Worm (Caenorhabditis elegans) whole organism, early embryonic: ENCODE results near the gene F09C6.13.

ENCODE experiments used
- B0310.2 ChIP-seq: sonication (generic microtip); optimal IDR thresholded peaks from 2 replicates; lab custom pipeline; 2016; ENCODE audit warnings: mild to moderate bottlenecking, missing genetic modification characterization, missing compliant biosample characterization
- aly-1 ChIP-seq: sonication (generic microtip); optimal IDR thresholded peaks from 2 replicates; lab custom pipeline; 2016; ENCODE audit warnings: missing genetic modification characterization, missing compliant biosample characterization
- ama-1 ChIP-seq: fragments of 150-350 bp; optimal IDR thresholded peaks from 2 replicates; lab custom pipeline; 2014
- flt-1 ChIP-seq: fragments of 200-800 bp; sonication (Bioruptor generic); IDR thresholded peaks from 2 replicates; pipeline ENCODE4 v1.3.6; 2022; ENCODE audit warnings: missing genetic modification characterization, missing compliant biosample characterization
- hmbx-1 ChIP-seq: sonication (generic microtip); optimal IDR thresholded peaks from 2 replicates; lab custom pipeline; 2016; ENCODE audit warnings: mild to moderate bottlenecking, missing genetic modification characterization, missing compliant biosample characterization
- hnd-1 ChIP-seq: sonication (generic microtip); optimal IDR thresholded peaks from 2 replicates; lab custom pipeline; 2016; ENCODE audit warnings: missing genetic modification characterization, missing compliant biosample characterization
- tra-4 ChIP-seq: sonication (generic microtip); optimal IDR thresholded peaks from 2 replicates; lab custom pipeline; 2017; ENCODE audit warnings: missing genetic modification characterization, missing compliant biosample characterization

- TF ChIP-seq aly-1 (tag; lab: Kevin White, UChicago) (no peak), B0310.2 (tag; lab: Kevin White, UChicago) (no peak), hmbx-1 (tag; lab: Kevin White, UChicago) (no peak), flt-1 (GFP tag; lab: Robert Waterston, UW) (no peak), tra-4 (no peak), hnd-1 (no peak), ama-1 (no peak)
These were observed 33.5 kb downstream of the F09C6.13 start, which contains the start of the genes fbxa-206 and Y102A5C.2 for ce11 chrV:16918378-16918777.
